Fruit fly (Drosophila melanogaster) whole organism, prepupa: ENCODE results near the gene CG43362.

Experiments used
- Blimp-1 ChIP-seq: fragments of 200-800 bp; sonication (Bioruptor generic); optimal IDR thresholded peaks from 3 replicates; lab custom pipeline; 2017; ENCODE audit warnings: missing biosample characterization, missing genetic modification characterization, mild to moderate bottlenecking, moderate library complexity, missing genetic modification reagents
- CG10631 ChIP-seq: fragments of 200-800 bp; sonication (Bioruptor generic); optimal IDR thresholded peaks from 2 replicates; lab custom pipeline; 2016; ENCODE audit warnings: missing biosample characterization, missing genetic modification characterization
- CG10669 ChIP-seq: fragments of 200-800 bp; sonication (Bioruptor generic); optimal IDR thresholded peaks from 3 replicates; lab custom pipeline; 2018; ENCODE audit warnings: missing biosample characterization, mild to moderate bottlenecking, missing genetic modification characterization, moderate library complexity
- CG11294 ChIP-seq: fragments of 200-800 bp; sonication (Bioruptor generic); IDR thresholded peaks from 2 replicates; pipeline ENCODE4 v1.3.6; 2022; ENCODE audit warnings: missing biosample characterization, missing genetic modification characterization
- CG11762 ChIP-seq: fragments of 200-800 bp; sonication (Bioruptor generic); optimal IDR thresholded peaks from 3 replicates; lab custom pipeline; 2016; ENCODE audit warnings: missing biosample characterization, missing genetic modification characterization; ENCODE audit not compliant: insufficient read depth
- CG11902 ChIP-seq: fragments of 200-800 bp; sonication (Bioruptor generic); optimal IDR thresholded peaks from 3 replicates; lab custom pipeline; 2016; ENCODE audit warnings: missing biosample characterization, missing genetic modification characterization
- CG15336 ChIP-seq: fragments of 200-800 bp; sonication (Bioruptor generic); IDR thresholded peaks from 2 replicates; pipeline ENCODE4 v1.3.6; 2022; ENCODE audit warnings: missing biosample characterization, missing genetic modification characterization
- CG1621 ChIP-seq: fragments of 200-800 bp; sonication (Bioruptor generic); optimal IDR thresholded peaks from 3 replicates; lab custom pipeline; 2018; ENCODE audit warnings: missing biosample characterization, mild to moderate bottlenecking, missing genetic modification characterization
- CG31627 ChIP-seq: fragments of 200-800 bp; sonication (Bioruptor generic); optimal IDR thresholded peaks from 3 replicates; lab custom pipeline; 2016; ENCODE audit warnings: missing biosample characterization, missing genetic modification characterization
- CG32006 ChIP-seq: fragments of 200-800 bp; sonication (Bioruptor generic); optimal IDR thresholded peaks from 3 replicates; lab custom pipeline; 2017; ENCODE audit warnings: missing biosample characterization, mild to moderate bottlenecking, missing genetic modification characterization
- CG34406 ChIP-seq: fragments of 200-800 bp; sonication (Bioruptor generic); optimal IDR thresholded peaks from 3 replicates; lab custom pipeline; 2016; ENCODE audit warnings: missing biosample characterization, missing genetic modification characterization
- CG3919 ChIP-seq: fragments of 200-800 bp; sonication (Bioruptor generic); optimal IDR thresholded peaks from 3 replicates; lab custom pipeline; 2016; ENCODE audit warnings: missing biosample characterization, missing genetic modification characterization
- CG4318 ChIP-seq: fragments of 200-800 bp; sonication (Bioruptor generic); optimal IDR thresholded peaks from 3 replicates; lab custom pipeline; 2017; ENCODE audit warnings: missing biosample characterization, mild to moderate bottlenecking, missing genetic modification characterization
- CG6276 ChIP-seq: fragments of 200-800 bp; sonication (Bioruptor generic); optimal IDR thresholded peaks from 2 replicates; lab custom pipeline; 2017; ENCODE audit warnings: missing biosample characterization, mild to moderate bottlenecking, missing genetic modification characterization
- CG6792 ChIP-seq: fragments of 200-800 bp; sonication (Bioruptor generic); optimal IDR thresholded peaks from 3 replicates; lab custom pipeline; 2016; ENCODE audit warnings: missing biosample characterization, missing genetic modification characterization
- CG6854 ChIP-seq: fragments of 200-800 bp; sonication (Bioruptor generic); optimal IDR thresholded peaks from 2 replicates; lab custom pipeline; 2017; ENCODE audit warnings: missing biosample characterization, mild to moderate bottlenecking, missing genetic modification characterization
- CG7368 ChIP-seq: fragments of 200-800 bp; sonication (Bioruptor generic); optimal IDR thresholded peaks from 3 replicates; lab custom pipeline; 2016; ENCODE audit warnings: missing biosample characterization, missing genetic modification characterization
- CG8119 ChIP-seq: fragments of 200-800 bp; sonication (Bioruptor generic); IDR thresholded peaks from 3 replicates; pipeline ENCODE4 v1.3.6; 2022; ENCODE audit warnings: missing biosample characterization, missing genetic modification characterization
- CG9139 ChIP-seq: fragments of 200-800 bp; sonication (Bioruptor generic); optimal IDR thresholded peaks from 3 replicates; lab custom pipeline; 2017; ENCODE audit warnings: missing biosample characterization, mild to moderate bottlenecking, missing genetic modification characterization
- Eip75B ChIP-seq: fragments of 200-800 bp; sonication (Bioruptor generic); optimal IDR thresholded peaks from 3 replicates; lab custom pipeline; 2016; ENCODE audit warnings: missing biosample characterization, missing genetic modification characterization
- Eip78C ChIP-seq: fragments of 200-800 bp; sonication (Bioruptor generic); peaks from one replicate; lab custom pipeline; 2016; ENCODE audit warnings: missing biosample characterization, missing genetic modification characterization
- Eip93F ChIP-seq: fragments of 200-800 bp; sonication (Bioruptor generic); optimal IDR thresholded peaks from 2 replicates; lab custom pipeline; 2016; ENCODE audit warnings: missing biosample characterization, mild to moderate bottlenecking, missing genetic modification characterization
- Ets21C ChIP-seq: fragments of 200-800 bp; sonication (Bioruptor generic); optimal IDR thresholded peaks from 3 replicates; lab custom pipeline; 2016; ENCODE audit warnings: missing biosample characterization, missing genetic modification characterization
- Gug ChIP-seq: fragments of 200-800 bp; sonication (Bioruptor generic); IDR thresholded peaks from 2 replicates; pipeline ENCODE4 v1.3.6; 2022; ENCODE audit warnings: missing biosample characterization, missing genetic modification characterization
- Hr4 ChIP-seq: fragments of 200-800 bp; sonication (Bioruptor generic); optimal IDR thresholded peaks from 3 replicates; lab custom pipeline; 2016; ENCODE audit warnings: missing biosample characterization, missing genetic modification characterization
- Lpt ChIP-seq: fragments of 200-800 bp; sonication (Bioruptor generic); optimal IDR thresholded peaks from 3 replicates; lab custom pipeline; 2016; ENCODE audit warnings: missing biosample characterization, missing genetic modification characterization
- Met ChIP-seq: fragments of 200-800 bp; sonication (Bioruptor generic); optimal IDR thresholded peaks from 3 replicates; lab custom pipeline; 2016; ENCODE audit warnings: missing biosample characterization, missing genetic modification characterization
- OdsH ChIP-seq: fragments of 200-800 bp; sonication (Bioruptor generic); optimal IDR thresholded peaks from 3 replicates; lab custom pipeline; 2016; ENCODE audit warnings: missing biosample characterization, missing genetic modification characterization
- Smox ChIP-seq: fragments of 200-800 bp; sonication (Bioruptor generic); optimal IDR thresholded peaks from 3 replicates; lab custom pipeline; 2016; ENCODE audit warnings: missing biosample characterization, missing genetic modification characterization
- Sox102F ChIP-seq: fragments of 200-800 bp; sonication (Bioruptor generic); optimal IDR thresholded peaks from 2 replicates; lab custom pipeline; 2016; ENCODE audit warnings: missing biosample characterization, mild to moderate bottlenecking, missing genetic modification characterization
- Sox14 ChIP-seq: fragments of 200-800 bp; sonication (Bioruptor generic); optimal IDR thresholded peaks from 3 replicates; lab custom pipeline; 2016; ENCODE audit warnings: missing biosample characterization, missing genetic modification characterization
- Sox15 ChIP-seq: fragments of 200-800 bp; sonication (Bioruptor generic); optimal IDR thresholded peaks from 3 replicates; lab custom pipeline; 2016; ENCODE audit warnings: missing biosample characterization, missing genetic modification characterization
- achi ChIP-seq: fragments of 200-800 bp; sonication (Bioruptor generic); optimal IDR thresholded peaks from 3 replicates; lab custom pipeline; 2016; ENCODE audit warnings: missing biosample characterization, missing genetic modification characterization
- cyc ChIP-seq: fragments of 200-800 bp; sonication (Bioruptor generic); optimal IDR thresholded peaks from 3 replicates; lab custom pipeline; 2016; ENCODE audit warnings: missing biosample characterization, missing genetic modification characterization
- dsx ChIP-seq: fragments of 200-800 bp; optimal IDR thresholded peaks from 3 replicates; lab custom pipeline; 2019; ENCODE audit warnings: missing biosample characterization, mild to moderate bottlenecking, missing genetic modification characterization, moderate library complexity; ENCODE audit not compliant: poor library complexity, severe bottlenecking
- eg ChIP-seq: fragments of 200-800 bp; sonication (Bioruptor generic); IDR thresholded peaks from 3 replicates; pipeline ENCODE4 v1.3.6; 2022; ENCODE audit warnings: missing biosample characterization, missing genetic modification characterization
- esn ChIP-seq: fragments of 200-800 bp; sonication (Bioruptor generic); optimal IDR thresholded peaks from 2 replicates; lab custom pipeline; 2016; ENCODE audit warnings: missing biosample characterization, mild to moderate bottlenecking, missing genetic modification characterization, moderate library complexity
- fd85E ChIP-seq: fragments of 200-800 bp; sonication (Bioruptor generic); optimal IDR thresholded peaks from 3 replicates; lab custom pipeline; 2016; ENCODE audit warnings: missing biosample characterization, missing genetic modification characterization
- fkh ChIP-seq: fragments of 200-800 bp; sonication (Bioruptor generic); optimal IDR thresholded peaks from 3 replicates; lab custom pipeline; 2017; ENCODE audit warnings: missing biosample characterization, mild to moderate bottlenecking, missing genetic modification characterization, moderate library complexity
- lz ChIP-seq: fragments of 200-800 bp; sonication (Bioruptor generic); optimal IDR thresholded peaks from 3 replicates; lab custom pipeline; 2016; ENCODE audit warnings: missing biosample characterization, missing genetic modification characterization
- net ChIP-seq: fragments of 200-800 bp; sonication (Bioruptor generic); optimal IDR thresholded peaks from 3 replicates; lab custom pipeline; 2016; ENCODE audit warnings: missing biosample characterization, missing genetic modification characterization
- svp ChIP-seq: fragments of 200-800 bp; sonication (Bioruptor generic); peaks from one replicate; lab custom pipeline; 2016; ENCODE audit warnings: missing biosample characterization, missing genetic modification characterization
- topi ChIP-seq: fragments of 200-800 bp; sonication (Bioruptor generic); optimal IDR thresholded peaks from 3 replicates; lab custom pipeline; 2016; ENCODE audit warnings: missing biosample characterization, missing genetic modification characterization
- vri ChIP-seq: fragments of 200-800 bp; sonication (Bioruptor generic); optimal IDR thresholded peaks from 3 replicates; lab custom pipeline; 2016; ENCODE audit warnings: missing biosample characterization, mild to moderate bottlenecking, missing genetic modification characterization

The CG43362 gene

DNA sequence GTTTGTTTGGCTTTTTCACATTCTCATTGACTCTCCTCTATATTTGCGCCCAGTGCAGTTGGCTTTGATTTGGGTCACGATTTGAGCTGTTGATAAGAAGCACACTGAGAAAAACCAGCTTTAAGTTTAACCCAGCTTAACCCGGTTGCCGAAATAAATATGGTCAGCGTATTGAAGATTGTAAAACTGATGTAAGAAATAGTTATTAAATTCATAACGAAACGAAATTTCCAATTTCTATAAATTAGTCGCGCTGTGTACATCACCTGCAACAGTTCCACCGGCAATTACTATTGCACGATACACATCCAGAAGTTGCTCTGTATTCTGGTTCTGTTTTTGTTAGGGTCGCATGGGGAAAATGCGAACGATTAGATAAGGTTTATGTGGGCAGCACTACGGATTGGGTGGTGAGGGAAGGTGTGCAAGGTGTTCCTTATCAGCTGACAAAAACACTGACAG, 33.9 kb upstream of the CG43362 start (continued):
- TF ChIP-seq Blimp-1 (GFP tag; lab: Kevin White, UChicago) (no peak), Sox15 (GFP tag; lab: Kevin White, UChicago) (peak; percentile 23), achi (GFP tag; lab: Kevin White, UChicago) (peak; percentile 57), CG11294 (GFP tag; lab: Robert Waterston, UW) (peak; percentile 75), lz (GFP tag; lab: Kevin White, UChicago) (peak; percentile 54), CG32006 (GFP tag; lab: Kevin White, UChicago) (peak; percentile 78), Smox (GFP tag; lab: Kevin White, UChicago) (peak; percentile 26), Gug (GFP tag; lab: Robert Waterston, UW) (peak; percentile 74), CG9139 (GFP tag; lab: Kevin White, UChicago) (no peak), CG34406 (GFP tag; lab: Kevin White, UChicago) (peak; percentile 55), Ets21C (GFP tag; lab: Kevin White, UChicago) (peak; percentile 26), CG7368 (GFP tag; lab: Kevin White, UChicago) (peak; percentile 51), esn (GFP tag; lab: Kevin White, UChicago) (peak; percentile 65), OdsH (GFP tag; lab: Kevin White, UChicago) (peak; percentile 56), fd85E (GFP tag; lab: Kevin White, UChicago) (no peak), fkh (GFP tag; lab: Kevin White, UChicago) (peak; percentile 65), vri (GFP tag; lab: Kevin White, UChicago) (peak; percentile 25), svp (GFP tag; lab: Kevin White, UChicago) (peak; percentile 84), CG1621 (tag; lab: Kevin White, UChicago) (no peak), eg (GFP tag; lab: Robert Waterston, UW) (peak; percentile 87)

DNA sequence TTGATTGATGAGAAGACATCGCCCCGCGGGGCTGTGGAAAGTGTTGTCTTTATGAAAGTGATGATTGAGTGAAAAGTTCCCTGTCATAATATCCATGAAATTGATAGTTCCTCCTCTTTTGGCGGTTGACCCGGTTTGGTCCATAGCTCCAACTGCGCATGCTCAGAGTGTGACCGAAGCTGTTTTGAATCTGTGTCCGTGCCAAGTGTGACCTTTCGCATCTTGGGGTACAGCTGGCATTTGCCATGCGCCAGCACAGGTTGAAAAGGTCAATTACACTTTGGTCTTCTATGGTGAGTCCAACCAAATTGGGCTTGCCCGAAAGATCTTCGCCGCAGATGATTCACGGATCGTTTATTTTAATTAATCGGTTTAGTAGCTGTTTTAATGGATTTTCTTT, 29.7 kb upstream of the CG43362 start:
- no peak for TF ChIP-seq CG3919
- TF ChIP-seq CG11902 (GFP tag; lab: Kevin White, UChicago) = no peak
- TF ChIP-seq CG9139 (GFP tag; lab: Kevin White, UChicago) = no peak
- no peak for TF ChIP-seq Eip93F
- no peak for TF ChIP-seq lz (GFP tag; lab: Kevin White, UChicago)
- TF ChIP-seq CG10631 (GFP tag; lab: Kevin White, UChicago) = no peak
- no peak for TF ChIP-seq cyc (GFP tag; lab: Kevin White, UChicago)
- no peak for TF ChIP-seq CG6276 (GFP tag; lab: Kevin White, UChicago)

DNA sequence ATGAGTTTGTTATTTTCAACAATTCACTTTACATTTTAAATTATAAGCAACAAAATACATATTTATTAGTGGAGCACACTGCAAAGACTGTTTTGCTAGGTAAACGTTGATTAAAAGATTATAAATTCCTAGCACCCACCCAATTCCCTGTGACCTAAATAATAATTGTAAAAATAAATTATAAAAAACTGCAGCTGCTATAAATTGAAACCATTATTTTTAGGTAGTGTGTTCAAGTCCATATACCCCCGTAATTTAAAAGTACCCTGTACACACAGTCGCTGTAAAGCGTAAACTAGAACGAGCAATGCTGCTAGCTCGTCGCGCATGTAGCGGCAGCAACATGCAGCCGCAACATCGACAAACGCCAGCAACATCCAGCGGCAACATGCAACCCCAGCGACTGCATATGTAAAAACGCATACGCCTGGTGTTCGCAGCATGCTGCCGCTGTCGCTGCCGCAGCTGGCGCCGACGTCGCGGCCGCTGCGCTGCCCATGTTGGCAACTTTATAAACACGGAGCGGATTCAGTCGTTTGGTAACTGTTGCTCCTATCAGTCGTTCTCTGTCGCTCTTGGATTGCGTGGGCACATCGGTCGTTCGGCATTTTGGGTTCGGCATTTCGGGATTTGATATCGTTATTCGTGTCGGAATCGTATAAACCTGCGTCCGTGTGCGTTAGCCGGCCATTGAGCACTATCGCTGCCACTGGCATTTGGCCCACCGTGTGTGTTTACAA, 28.5 kb upstream of the CG43362 start, which contains the start of gene Fas3:
Gene Fas3, plus strand, starts transcription at position 526 of the 740 bp plus-strand sequence.
- no peak for TF ChIP-seq Lpt (GFP tag; lab: Kevin White, UChicago)
- no peak for TF ChIP-seq Eip93F
- TF ChIP-seq CG11902 (GFP tag; lab: Kevin White, UChicago) = no peak
- TF ChIP-seq net (GFP tag; lab: Kevin White, UChicago) = no peak
- TF ChIP-seq Eip75B (GFP tag; lab: Kevin White, UChicago) = no peak
- no peak for TF ChIP-seq CG4318 (GFP tag; lab: Kevin White, UChicago)
- no peak for TF ChIP-seq CG15336 (GFP tag; lab: Robert Waterston, UW)
- no peak for TF ChIP-seq svp (GFP tag; lab: Kevin White, UChicago)
- no peak for TF ChIP-seq Sox15 (GFP tag; lab: Kevin White, UChicago)
- no peak for TF ChIP-seq topi (GFP tag; lab: Kevin White, UChicago)
- TF ChIP-seq Smox (GFP tag; lab: Kevin White, UChicago) = no peak
- peak; percentile 74 for TF ChIP-seq CG6854
- no peak for TF ChIP-seq CG6792 (GFP tag; lab: Kevin White, UChicago)
- peak; percentile 5 for TF ChIP-seq CG6276 (GFP tag; lab: Kevin White, UChicago)
- TF ChIP-seq OdsH (GFP tag; lab: Kevin White, UChicago) = peak; percentile 28
- TF ChIP-seq Hr4 (GFP tag; lab: Kevin White, UChicago) = peak; percentile 39
- no peak for TF ChIP-seq CG10669
- no peak for TF ChIP-seq CG8119 (GFP tag; lab: Robert Waterston, UW)
- no peak for TF ChIP-seq Sox14 (GFP tag; lab: Kevin White, UChicago)
- TF ChIP-seq dsx (GFP tag; lab: Kevin White, UChicago) = peak; percentile 72
- peak; percentile 77 for TF ChIP-seq Eip78C (GFP tag; lab: Kevin White, UChicago)
- peak; percentile 29 for TF ChIP-seq CG3919
- no peak for TF ChIP-seq CG31627 (GFP tag; lab: Kevin White, UChicago)
- TF ChIP-seq cyc (GFP tag; lab: Kevin White, UChicago) = no peak
- peak; percentile 57; the same call in 2 of the 3 replicates for TF ChIP-seq eg (GFP tag; lab: Robert Waterston, UW)
- TF ChIP-seq CG32006 (GFP tag; lab: Kevin White, UChicago) = peak; percentile 57
- TF ChIP-seq Met (GFP tag; lab: Kevin White, UChicago) = peak; percentile 25
- peak; percentile 74 for TF ChIP-seq vri (GFP tag; lab: Kevin White, UChicago)
- no peak for TF ChIP-seq CG11762
- no peak for TF ChIP-seq Sox102F (GFP tag; lab: Kevin White, UChicago)
- TF ChIP-seq CG1621 (tag; lab: Kevin White, UChicago) = peak; percentile 59
- peak; percentile 8 for TF ChIP-seq achi (GFP tag; lab: Kevin White, UChicago)
- TF ChIP-seq lz (GFP tag; lab: Kevin White, UChicago) = peak; percentile 38
